Fruit fly (Drosophila melanogaster) whole organism, prepupa: ENCODE results near the gene Hex-A.

Source experiments
- CG10631 ChIP-seq: fragments of 200-800 bp; sonication (Bioruptor generic); optimal IDR thresholded peaks from 2 replicates; lab custom pipeline; 2016; ENCODE audit warnings: missing biosample characterization, missing genetic modification characterization
- CG10669 ChIP-seq: fragments of 200-800 bp; sonication (Bioruptor generic); optimal IDR thresholded peaks from 3 replicates; lab custom pipeline; 2018; ENCODE audit warnings: missing biosample characterization, mild to moderate bottlenecking, missing genetic modification characterization, moderate library complexity
- CG11902 ChIP-seq: fragments of 200-800 bp; sonication (Bioruptor generic); optimal IDR thresholded peaks from 3 replicates; lab custom pipeline; 2016; ENCODE audit warnings: missing biosample characterization, missing genetic modification characterization
- CG1621 ChIP-seq: fragments of 200-800 bp; sonication (Bioruptor generic); optimal IDR thresholded peaks from 3 replicates; lab custom pipeline; 2018; ENCODE audit warnings: missing biosample characterization, mild to moderate bottlenecking, missing genetic modification characterization
- CG16779 ChIP-seq: fragments of 200-800 bp; sonication (Bioruptor generic); optimal IDR thresholded peaks from 3 replicates; lab custom pipeline; 2017; ENCODE audit warnings: missing biosample characterization, mild to moderate bottlenecking, missing genetic modification characterization
- CG31627 ChIP-seq: fragments of 200-800 bp; sonication (Bioruptor generic); optimal IDR thresholded peaks from 3 replicates; lab custom pipeline; 2016; ENCODE audit warnings: missing biosample characterization, missing genetic modification characterization
- CG32006 ChIP-seq: fragments of 200-800 bp; sonication (Bioruptor generic); optimal IDR thresholded peaks from 3 replicates; lab custom pipeline; 2017; ENCODE audit warnings: missing biosample characterization, mild to moderate bottlenecking, missing genetic modification characterization
- CG3919 ChIP-seq: fragments of 200-800 bp; sonication (Bioruptor generic); optimal IDR thresholded peaks from 3 replicates; lab custom pipeline; 2016; ENCODE audit warnings: missing biosample characterization, missing genetic modification characterization
- CG6792 ChIP-seq: fragments of 200-800 bp; sonication (Bioruptor generic); optimal IDR thresholded peaks from 3 replicates; lab custom pipeline; 2016; ENCODE audit warnings: missing biosample characterization, missing genetic modification characterization
- CG6808 ChIP-seq: fragments of 200-800 bp; sonication (Bioruptor generic); optimal IDR thresholded peaks from 3 replicates; lab custom pipeline; 2017; ENCODE audit warnings: missing biosample characterization, missing genetic modification characterization, mild to moderate bottlenecking, moderate library complexity, missing genetic modification reagents
- CG6854 ChIP-seq: fragments of 200-800 bp; sonication (Bioruptor generic); optimal IDR thresholded peaks from 2 replicates; lab custom pipeline; 2017; ENCODE audit warnings: missing biosample characterization, mild to moderate bottlenecking, missing genetic modification characterization
- CG7368 ChIP-seq: fragments of 200-800 bp; sonication (Bioruptor generic); optimal IDR thresholded peaks from 3 replicates; lab custom pipeline; 2016; ENCODE audit warnings: missing biosample characterization, missing genetic modification characterization
- CG9139 ChIP-seq: fragments of 200-800 bp; sonication (Bioruptor generic); optimal IDR thresholded peaks from 3 replicates; lab custom pipeline; 2017; ENCODE audit warnings: missing biosample characterization, mild to moderate bottlenecking, missing genetic modification characterization
- Eip75B ChIP-seq: fragments of 200-800 bp; sonication (Bioruptor generic); optimal IDR thresholded peaks from 3 replicates; lab custom pipeline; 2016; ENCODE audit warnings: missing biosample characterization, missing genetic modification characterization
- Ets96B ChIP-seq: fragments of 200-800 bp; optimal IDR thresholded peaks from 2 replicates; lab custom pipeline; 2019; ENCODE audit warnings: missing biosample characterization, mild to moderate bottlenecking, missing genetic modification characterization, moderate library complexity
- Gug ChIP-seq: fragments of 200-800 bp; sonication (Bioruptor generic); IDR thresholded peaks from 2 replicates; pipeline ENCODE4 v1.3.6; 2022; ENCODE audit warnings: missing biosample characterization, missing genetic modification characterization
- Hr38 ChIP-seq: sonication (Bioruptor generic); optimal IDR thresholded peaks from 2 replicates; lab custom pipeline; 2016; ENCODE audit warnings: missing biosample characterization, missing genetic modification characterization
- Hr39 ChIP-seq: fragments of 200-800 bp; sonication (Bioruptor generic); optimal IDR thresholded peaks from 2 replicates; lab custom pipeline; 2016; ENCODE audit warnings: missing biosample characterization, missing genetic modification characterization
- Hr4 ChIP-seq: fragments of 200-800 bp; sonication (Bioruptor generic); optimal IDR thresholded peaks from 3 replicates; lab custom pipeline; 2016; ENCODE audit warnings: missing biosample characterization, missing genetic modification characterization
- Lpt ChIP-seq: fragments of 200-800 bp; sonication (Bioruptor generic); optimal IDR thresholded peaks from 3 replicates; lab custom pipeline; 2016; ENCODE audit warnings: missing biosample characterization, missing genetic modification characterization
- OdsH ChIP-seq: fragments of 200-800 bp; sonication (Bioruptor generic); optimal IDR thresholded peaks from 3 replicates; lab custom pipeline; 2016; ENCODE audit warnings: missing biosample characterization, missing genetic modification characterization
- Smox ChIP-seq: fragments of 200-800 bp; sonication (Bioruptor generic); optimal IDR thresholded peaks from 3 replicates; lab custom pipeline; 2016; ENCODE audit warnings: missing biosample characterization, missing genetic modification characterization
- Sox102F ChIP-seq: fragments of 200-800 bp; sonication (Bioruptor generic); optimal IDR thresholded peaks from 2 replicates; lab custom pipeline; 2016; ENCODE audit warnings: missing biosample characterization, mild to moderate bottlenecking, missing genetic modification characterization
- Sox14 ChIP-seq: fragments of 200-800 bp; sonication (Bioruptor generic); optimal IDR thresholded peaks from 3 replicates; lab custom pipeline; 2016; ENCODE audit warnings: missing biosample characterization, missing genetic modification characterization
- esn ChIP-seq: fragments of 200-800 bp; sonication (Bioruptor generic); optimal IDR thresholded peaks from 2 replicates; lab custom pipeline; 2016; ENCODE audit warnings: missing biosample characterization, mild to moderate bottlenecking, missing genetic modification characterization, moderate library complexity
- fd59A ChIP-seq: fragments of 200-800 bp; sonication (Bioruptor generic); optimal IDR thresholded peaks from 2 replicates; lab custom pipeline; 2017; ENCODE audit warnings: missing biosample characterization, mild to moderate bottlenecking, missing genetic modification characterization, missing genetic modification reagents
- fd85E ChIP-seq: fragments of 200-800 bp; sonication (Bioruptor generic); optimal IDR thresholded peaks from 3 replicates; lab custom pipeline; 2016; ENCODE audit warnings: missing biosample characterization, missing genetic modification characterization
- lz ChIP-seq: fragments of 200-800 bp; sonication (Bioruptor generic); optimal IDR thresholded peaks from 3 replicates; lab custom pipeline; 2016; ENCODE audit warnings: missing biosample characterization, missing genetic modification characterization
- net ChIP-seq: fragments of 200-800 bp; sonication (Bioruptor generic); optimal IDR thresholded peaks from 3 replicates; lab custom pipeline; 2016; ENCODE audit warnings: missing biosample characterization, missing genetic modification characterization
- pdm3 ChIP-seq: fragments of 200-800 bp; sonication (Bioruptor generic); optimal IDR thresholded peaks from 3 replicates; lab custom pipeline; 2016; ENCODE audit warnings: missing biosample characterization, missing genetic modification characterization
- salr ChIP-seq, 2 experiments: fragments of 200-800 bp; sonication (Bioruptor generic); optimal IDR thresholded peaks; 3 replicates each; lab custom pipeline; 2016 to 2018; ENCODE audit warnings: missing biosample characterization in 2 of 2, missing genetic modification characterization in 2 of 2, mild to moderate bottlenecking in 1 of 2
- spab ChIP-seq: fragments of 200-800 bp; sonication (Bioruptor generic); optimal IDR thresholded peaks from 2 replicates; lab custom pipeline; 2017; ENCODE audit warnings: missing biosample characterization, mild to moderate bottlenecking, missing genetic modification characterization, missing genetic modification reagents
- svp ChIP-seq: fragments of 200-800 bp; sonication (Bioruptor generic); peaks from one replicate; lab custom pipeline; 2016; ENCODE audit warnings: missing biosample characterization, missing genetic modification characterization
- topi ChIP-seq: fragments of 200-800 bp; sonication (Bioruptor generic); optimal IDR thresholded peaks from 3 replicates; lab custom pipeline; 2016; ENCODE audit warnings: missing biosample characterization, missing genetic modification characterization

Gene Hex-A

DNA sequence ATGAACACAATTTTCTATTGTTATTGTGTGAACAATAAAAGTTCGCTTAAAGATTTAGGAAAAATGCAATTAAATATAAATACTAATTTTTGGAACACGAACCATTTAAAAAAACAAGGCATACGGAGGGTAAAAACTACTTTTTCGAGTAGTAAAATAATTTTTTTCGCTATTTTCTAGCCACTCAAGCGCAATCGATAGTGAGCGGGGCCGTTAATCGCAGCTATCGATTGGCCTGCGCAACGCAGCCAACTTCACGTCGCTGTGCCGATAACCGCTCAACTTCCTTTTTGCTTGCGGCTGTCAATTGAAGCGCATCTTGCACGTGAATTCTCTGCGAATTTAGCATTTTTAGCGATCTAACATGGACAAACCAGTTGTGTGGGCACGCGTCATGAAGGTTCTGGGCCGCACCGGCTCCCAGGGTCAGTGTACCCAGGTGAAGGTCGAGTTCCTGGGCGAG is 31.1 kb upstream of the Hex-A start, which contains the start of gene RpS28b (continued):
- TF ChIP-seq CG6808 (GFP tag; lab: Kevin White, UChicago) (peak; percentile 75), CG6792 (GFP tag; lab: Kevin White, UChicago) (peak; percentile 63), esn (GFP tag; lab: Kevin White, UChicago) (peak; percentile 87), CG16779 (peak; percentile 85), Lpt (GFP tag; lab: Kevin White, UChicago) (peak; percentile 5), salr (GFP tag; optimal IDR thresholded peaks at IDR 0.05; lab: Kevin White, UChicago) (peak; percentile 38 to 86), Hr38 (GFP tag; lab: Kevin White, UChicago) (no peak), Ets96B (tag; lab: Kevin White, UChicago) (no peak), CG9139 (GFP tag; lab: Kevin White, UChicago) (peak; percentile 83), Hr39 (peak; percentile 76), lz (GFP tag; lab: Kevin White, UChicago) (peak; percentile 89), CG7368 (GFP tag; lab: Kevin White, UChicago) (peak; percentile 78), CG1621 (tag; lab: Kevin White, UChicago) (peak; percentile 67), Gug (GFP tag; lab: Robert Waterston, UW) (peak; percentile 49)

DNA sequence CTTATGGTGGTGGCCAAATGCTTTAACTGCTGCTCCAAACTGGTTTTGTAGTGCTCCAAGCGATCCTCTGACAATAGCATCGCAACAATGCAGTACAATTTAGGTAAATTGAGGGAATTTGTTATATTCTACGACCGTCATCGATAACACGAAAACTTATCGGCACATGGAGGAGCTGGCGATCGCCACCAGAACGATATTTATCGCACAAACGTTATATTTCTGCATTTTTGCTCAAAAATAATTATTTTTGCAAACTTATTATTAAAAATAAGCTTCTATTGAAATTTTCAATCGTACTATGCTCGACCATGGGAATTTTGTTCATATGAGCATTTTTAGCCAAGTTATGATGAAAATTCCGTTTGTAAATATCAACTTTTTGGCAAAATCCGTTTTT is 29.1 kb upstream of the Hex-A start, which contains the start of gene CG15317:
Gene CG15317 (minus strand): TSS at position 148 of the 400 bp plus-strand sequence.
- TF ChIP-seq topi (no peak), CG11902 (GFP tag; lab: Kevin White, UChicago) (no peak), CG7368 (GFP tag; lab: Kevin White, UChicago) (no peak), fd59A (GFP tag; lab: Kevin White, UChicago) (no peak), pdm3 (GFP tag; lab: Kevin White, UChicago) (no peak), OdsH (GFP tag; lab: Kevin White, UChicago) (no peak), CG3919 (GFP tag; lab: Kevin White, UChicago) (no peak), CG1621 (tag; lab: Kevin White, UChicago) (no peak), Eip75B (GFP tag; lab: Kevin White, UChicago) (no peak), CG31627 (GFP tag; lab: Kevin White, UChicago) (no peak), spab (GFP tag; lab: Kevin White, UChicago) (no peak), CG32006 (GFP tag; lab: Kevin White, UChicago) (no peak), Hr39 (no peak), net (GFP tag; lab: Kevin White, UChicago) (no peak)
- TF ChIP-seq, all 60 proteins: peak for 0

DNA sequence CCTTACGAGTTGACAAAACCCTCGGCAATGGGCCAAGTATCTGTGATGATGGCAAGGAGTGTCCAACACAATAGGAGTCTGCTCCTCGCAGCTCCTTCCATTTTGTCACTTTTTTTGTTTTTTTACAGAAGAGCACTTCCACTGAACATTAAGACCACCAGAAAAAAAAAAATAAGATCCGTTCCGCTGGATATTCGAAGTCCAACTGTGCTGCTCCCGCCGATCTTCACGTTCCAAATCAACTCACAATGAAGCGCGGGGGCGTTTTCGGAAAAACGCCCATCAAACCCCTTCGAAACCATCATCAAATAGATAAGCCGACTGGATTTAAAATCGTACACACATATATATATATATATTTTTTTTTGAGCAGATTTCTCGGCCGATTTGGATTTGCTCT is 14.3 kb upstream of the Hex-A start, which contains the start of gene Cubn:
Gene Cubn (minus strand): TSS at position 101 of the 400 bp plus-strand sequence.
- no peak for TF ChIP-seq OdsH (GFP tag; lab: Kevin White, UChicago)
- no peak for TF ChIP-seq Hr4
- TF ChIP-seq Gug (GFP tag; lab: Robert Waterston, UW) = no peak
- TF ChIP-seq Hr39 = no peak
- TF ChIP-seq CG10669 (GFP tag; lab: Kevin White, UChicago) = no peak
- no peak for TF ChIP-seq salr (GFP tag; optimal IDR thresholded peaks at IDR 0.05; lab: Kevin White, UChicago)
- no peak for TF ChIP-seq spab (GFP tag; lab: Kevin White, UChicago)
- no peak for TF ChIP-seq Ets96B (tag; lab: Kevin White, UChicago)
- no peak for TF ChIP-seq svp
- no peak for TF ChIP-seq Sox14 (GFP tag; lab: Kevin White, UChicago)
- no peak for TF ChIP-seq fd85E

DNA sequence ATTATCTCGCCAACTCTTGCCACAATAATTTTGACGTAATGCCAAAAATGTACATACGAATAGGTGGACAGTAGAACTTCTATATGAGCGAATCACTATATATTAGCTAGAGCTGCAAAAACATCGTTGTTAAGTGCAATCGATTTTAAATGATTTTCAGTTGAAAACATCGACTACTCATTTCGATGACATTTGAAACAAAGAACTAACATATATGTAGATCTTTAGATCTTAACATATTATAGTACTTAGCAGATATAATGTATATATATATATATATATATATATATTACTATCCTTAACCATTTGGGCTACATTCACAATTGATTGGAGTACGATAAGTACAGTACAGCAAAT is 9.3 kb upstream of the Hex-A start, which contains the start of gene CG42395:
Gene CG42395 (minus strand): TSS at position 101 of the 357 bp plus-strand sequence.
- TF ChIP-seq CG3919 (GFP tag; lab: Kevin White, UChicago) (no peak), CG10631 (GFP tag; lab: Kevin White, UChicago) (no peak), esn (GFP tag; lab: Kevin White, UChicago) (no peak), CG6854 (GFP tag; lab: Kevin White, UChicago) (no peak), CG1621 (tag; lab: Kevin White, UChicago) (no peak), Sox102F (GFP tag; lab: Kevin White, UChicago) (no peak), Smox (GFP tag; lab: Kevin White, UChicago) (no peak)
